Worm (Caenorhabditis elegans) whole organism, L4 larva: ENCODE measurements around the gene acr-2.

ENCODE experiments used
- F26F4.8 ChIP-seq: fragments of 200-800 bp; sonication (Bioruptor generic); conservative IDR thresholded peaks from 2 replicates; pipeline ENCODE4 v1.3.6; 2022; ENCODE audit warnings: missing genetic modification characterization, missing compliant biosample characterization
- F44E2.7 ChIP-seq: fragments of 200-800 bp; sonication (Bioruptor generic); IDR thresholded peaks from 2 replicates; pipeline ENCODE4 v2.1.2; 2022; ENCODE audit warnings: missing genetic modification characterization, missing compliant biosample characterization
- arid-1 ChIP-seq: fragments of 200-800 bp; sonication (Bioruptor generic); conservative IDR thresholded peaks from 2 replicates; pipeline ENCODE4 v1.3.6; 2022; ENCODE audit warnings: missing genetic modification reagents, missing genetic modification characterization, missing compliant biosample characterization
- attf-4 ChIP-seq: sonication (generic microtip); optimal IDR thresholded peaks from 3 replicates; lab custom pipeline; 2017; ENCODE audit warnings: missing biosample characterization, missing genetic modification characterization
- ceh-62 ChIP-seq: sonication (generic microtip); optimal IDR thresholded peaks from 2 replicates; lab custom pipeline; 2017; ENCODE audit warnings: missing biosample characterization, missing genetic modification characterization
- ceh-82 ChIP-seq: sonication (generic microtip); optimal IDR thresholded peaks from 2 replicates; lab custom pipeline; 2017; ENCODE audit warnings: missing biosample characterization, missing genetic modification characterization
- daf-16 ChIP-seq, 3 experiments: sonication (generic microtip); optimal IDR thresholded peaks; 2 replicates each; lab custom pipeline; 2016 to 2017; ENCODE audit warnings: missing genetic modification characterization in 3 of 3, missing genetic modification reagents in 3 of 3, mild to moderate bottlenecking in 2 of 3, missing compliant biosample characterization in 2 of 3, missing biosample characterization in 1 of 3, moderate library complexity in 1 of 3
- daf-19 ChIP-seq: fragments of 200-800 bp; sonication (Bioruptor generic); conservative IDR thresholded peaks from 2 replicates; pipeline ENCODE4 v1.3.6; 2022; ENCODE audit warnings: missing genetic modification characterization, missing compliant biosample characterization
- dmd-6 ChIP-seq: fragments of 200-800 bp; sonication (Bioruptor generic); IDR thresholded peaks from 2 replicates; pipeline ENCODE4 v1.3.6; 2022; ENCODE audit warnings: missing genetic modification reagents, missing genetic modification characterization, missing compliant biosample characterization
- dmd-9 ChIP-seq: fragments of 200-800 bp; sonication (Bioruptor generic); IDR thresholded peaks from 2 replicates; pipeline ENCODE4 v1.3.6; 2022; ENCODE audit warnings: missing genetic modification reagents, missing genetic modification characterization, missing compliant biosample characterization
- duxl-1 ChIP-seq: sonication (generic microtip); optimal IDR thresholded peaks from 2 replicates; lab custom pipeline; 2016; ENCODE audit warnings: mild to moderate bottlenecking, missing genetic modification characterization, moderate library complexity, missing compliant biosample characterization; ENCODE audit not compliant: poor library complexity
- dve-1 ChIP-seq: sonication (generic microtip); optimal IDR thresholded peaks from 2 replicates; lab custom pipeline; 2017; ENCODE audit warnings: antibody characterized with exemption, mild to moderate bottlenecking, missing genetic modification characterization, missing compliant biosample characterization; ENCODE audit not compliant: insufficient read depth
- egl-43 ChIP-seq: fragments of 200-800 bp; sonication (Bioruptor generic); IDR thresholded peaks from 2 replicates; pipeline ENCODE4 v1.3.6; 2022; ENCODE audit warnings: missing genetic modification reagents, missing genetic modification characterization, missing compliant biosample characterization
- hif-1 ChIP-seq, 2 experiments: sonication (generic microtip); optimal IDR thresholded peaks; 2 replicates each; lab custom pipeline; 2016 to 2017; ENCODE audit warnings: missing compliant biosample characterization in 2 of 2, missing genetic modification characterization in 2 of 2, missing genetic modification reagents in 2 of 2, missing genotype in 2 of 2, mild to moderate bottlenecking in 1 of 2
- hlh-11 ChIP-seq: fragments of 200-800 bp; sonication (Bioruptor generic); optimal IDR thresholded peaks from 2 replicates; lab custom pipeline; 2018; ENCODE audit warnings: mild to moderate bottlenecking, missing genetic modification characterization, missing compliant biosample characterization
- hlh-30 ChIP-seq: sonication (generic microtip); optimal IDR thresholded peaks from 2 replicates; lab custom pipeline; 2017; ENCODE audit warnings: antibody characterized with exemption, mild to moderate bottlenecking, missing genetic modification characterization, missing compliant biosample characterization; ENCODE audit not compliant: insufficient read depth
- lin-13 ChIP-seq: fragments of 150-350 bp; optimal IDR thresholded peaks from 2 replicates; lab custom pipeline; 2014; ENCODE audit warnings: missing biosample characterization, missing genetic modification reagents, missing genetic modification characterization
- lin-38 ChIP-seq: fragments of 200-800 bp; sonication (Bioruptor generic); IDR thresholded peaks from 2 replicates; pipeline ENCODE4 v1.3.6; 2022; ENCODE audit warnings: missing genetic modification reagents, missing genetic modification characterization, missing compliant biosample characterization
- lin-39 ChIP-seq: fragments of 150-350 bp; optimal IDR thresholded peaks from 2 replicates; lab custom pipeline; 2014; ENCODE audit warnings: missing biosample characterization, missing genetic modification reagents, missing genetic modification characterization
- lsy-2 ChIP-seq, 2 experiments: fragments of 150-350 bp in 1 of 2; sonication (generic microtip) in 1 of 2; optimal IDR thresholded peaks; 2 replicates each; lab custom pipeline; 2014 to 2017; ENCODE audit warnings: missing biosample characterization in 2 of 2, missing genetic modification characterization in 2 of 2
- mdl-1 ChIP-seq, 2 experiments: fragments of 150-350 bp in 1 of 2; sonication (generic microtip) in 1 of 2; optimal IDR thresholded peaks; 2 replicates each; lab custom pipeline; 2014 to 2017; ENCODE audit warnings: missing biosample characterization in 2 of 2, missing genetic modification characterization in 2 of 2
- mdt-29 ChIP-seq: fragments of 200-800 bp; sonication (Bioruptor generic); IDR thresholded peaks from 2 replicates; pipeline ENCODE4 v1.3.6; 2022; ENCODE audit warnings: missing genetic modification reagents, missing genetic modification characterization, missing compliant biosample characterization
- mep-1 ChIP-seq: fragments of 150-350 bp; sonication (generic microtip); optimal IDR thresholded peaks from 3 replicates; lab custom pipeline; 2014; ENCODE audit warnings: missing biosample characterization, missing genetic modification characterization
- mes-2 ChIP-seq: sonication (generic microtip); optimal IDR thresholded peaks from 2 replicates; lab custom pipeline; 2016; ENCODE audit warnings: missing genotype, mild to moderate bottlenecking, missing genetic modification characterization, missing compliant biosample characterization; ENCODE audit not compliant: poor library complexity, severe bottlenecking
- mxl-2 ChIP-seq: fragments of 200-800 bp; sonication (Bioruptor generic); conservative IDR thresholded peaks from 2 replicates; pipeline ENCODE4 v1.3.6; 2022; ENCODE audit warnings: missing genetic modification reagents, missing genetic modification characterization, missing compliant biosample characterization
- nhr-11 ChIP-seq: fragments of 150-350 bp; optimal IDR thresholded peaks from 2 replicates; lab custom pipeline; 2014; ENCODE audit warnings: missing biosample characterization, missing genetic modification characterization
- nhr-28 ChIP-seq: fragments of 150-350 bp; optimal IDR thresholded peaks from 2 replicates; lab custom pipeline; 2014; ENCODE audit warnings: missing biosample characterization, missing genetic modification characterization
- nhr-41 ChIP-seq: fragments of 200-800 bp; sonication (Bioruptor generic); IDR thresholded peaks from 2 replicates; pipeline ENCODE4 v1.3.6; 2022; ENCODE audit warnings: missing genetic modification reagents, missing genetic modification characterization, missing compliant biosample characterization
- pha-4 ChIP-seq, 2 experiments: fragments of 150-350 bp in 1 of 2; fragments of 200-800 bp in 1 of 2; sonication (Bioruptor generic) in 1 of 2; IDR thresholded peaks in 1 of 2; optimal IDR thresholded peaks in 1 of 2; 2 replicates each; pipeline versions ENCODE4 v1.3.6 to Lab custom; 2014 to 2022; ENCODE audit warnings: missing genetic modification characterization in 2 of 2, missing genetic modification reagents in 2 of 2, missing biosample characterization in 1 of 2, missing compliant biosample characterization in 1 of 2
- pqm-1 ChIP-seq: sonication (generic microtip); optimal IDR thresholded peaks from 2 replicates; lab custom pipeline; 2017; ENCODE audit warnings: missing biosample characterization, missing genetic modification characterization
- saeg-2 ChIP-seq: fragments of 200-800 bp; sonication (Bioruptor generic); IDR thresholded peaks from 2 replicates; pipeline ENCODE4 v1.3.6; 2022; ENCODE audit warnings: missing genetic modification reagents, missing genetic modification characterization, missing compliant biosample characterization
- sdz-12 ChIP-seq: fragments of 200-800 bp; sonication (Bioruptor generic); optimal IDR thresholded peaks from 2 replicates; lab custom pipeline; 2018; ENCODE audit warnings: mild to moderate bottlenecking, missing genetic modification characterization, missing compliant biosample characterization
- set-16 ChIP-seq: fragments of 200-800 bp; sonication (Bioruptor generic); IDR thresholded peaks from 2 replicates; pipeline ENCODE4 v1.3.6; 2022; ENCODE audit warnings: missing genetic modification reagents, missing genetic modification characterization, missing compliant biosample characterization
- snpc-1.2 ChIP-seq: fragments of 200-800 bp; sonication (Bioruptor generic); IDR thresholded peaks from 2 replicates; pipeline ENCODE4 v1.3.6; 2022; ENCODE audit warnings: missing genetic modification reagents, missing genetic modification characterization, missing compliant biosample characterization
- tag-97 ChIP-seq: fragments of 200-800 bp; sonication (Bioruptor generic); IDR thresholded peaks from 2 replicates; pipeline ENCODE4 v1.3.6; 2022; ENCODE audit warnings: missing genetic modification characterization, missing compliant biosample characterization
- tra-1 ChIP-seq: fragments of 200-800 bp; sonication (Bioruptor generic); IDR thresholded peaks from 2 replicates; pipeline ENCODE4 v1.3.6; 2022; ENCODE audit warnings: missing genetic modification reagents, missing genetic modification characterization, missing compliant biosample characterization
- unc-62 ChIP-seq, 3 experiments: fragments of 150-350 bp in 1 of 3; sonication (generic microtip); optimal IDR thresholded peaks in 2 of 3; peaks in 1 of 3; 1 replicate in 1 of 3; 2 replicates in 2 of 3; lab custom pipeline; 2014 to 2017; ENCODE audit warnings: missing biosample characterization in 3 of 3, missing genetic modification characterization in 3 of 3, missing genetic modification reagents in 3 of 3, missing genotype in 1 of 3
- vab-7 ChIP-seq: fragments of 200-800 bp; sonication (Bioruptor generic); IDR thresholded peaks from 2 replicates; pipeline ENCODE4 v1.3.6; 2022; ENCODE audit warnings: missing genetic modification reagents, missing genetic modification characterization, missing compliant biosample characterization
- zfp-2 ChIP-seq: sonication (generic microtip); optimal IDR thresholded peaks from 2 replicates; lab custom pipeline; 2016; ENCODE audit warnings: mild to moderate bottlenecking, missing genetic modification characterization, missing compliant biosample characterization
- ztf-7 ChIP-seq: fragments of 150-350 bp; optimal IDR thresholded peaks from 2 replicates; lab custom pipeline; 2014; ENCODE audit warnings: missing biosample characterization, missing genetic modification characterization

The acr-2 gene

ce11 chrX:6667468-6667867, 34.9 kb upstream of the acr-2 start:
- peak; percentile 54 for TF ChIP-seq dve-1 (tag; lab: Kevin White, UChicago)
- no peak for TF ChIP-seq lin-13 (GFP tag; lab: Kevin White, UChicago)
- peak; percentile 75 for TF ChIP-seq nhr-28 (tag; lab: Kevin White, UChicago)
- no peak for TF ChIP-seq ztf-7
- TF ChIP-seq dmd-6, result peak; percentile 66
- no peak for TF ChIP-seq set-16 (GFP tag; lab: Robert Waterston, UW)
- peak; percentile 65 for TF ChIP-seq hlh-11 (tag; lab: Kevin White, UChicago)
- TF ChIP-seq daf-16 (GFP tag; optimal IDR thresholded peaks at IDR 0.05; lab: Kevin White, UChicago), result no peak
- TF ChIP-seq daf-16 (tag; optimal IDR thresholded peaks at IDR 0.05; lab: Kevin White, UChicago), result peak; percentile 91
- peak; percentile 85 for TF ChIP-seq pqm-1 (tag; lab: Kevin White, UChicago)
- TF ChIP-seq pha-4 (GFP tag; IDR thresholded peaks at IDR 0.05; lab: Robert Waterston, UW), result no peak
- TF ChIP-seq pha-4 (tag; optimal IDR thresholded peaks at IDR 0.05; lab: Kevin White, UChicago), result no peak
- TF ChIP-seq egl-43, result no peak
- TF ChIP-seq nhr-41 (GFP tag; lab: Robert Waterston, UW), result no peak
- TF ChIP-seq, all 104 proteins: peak for 6

DNA sequence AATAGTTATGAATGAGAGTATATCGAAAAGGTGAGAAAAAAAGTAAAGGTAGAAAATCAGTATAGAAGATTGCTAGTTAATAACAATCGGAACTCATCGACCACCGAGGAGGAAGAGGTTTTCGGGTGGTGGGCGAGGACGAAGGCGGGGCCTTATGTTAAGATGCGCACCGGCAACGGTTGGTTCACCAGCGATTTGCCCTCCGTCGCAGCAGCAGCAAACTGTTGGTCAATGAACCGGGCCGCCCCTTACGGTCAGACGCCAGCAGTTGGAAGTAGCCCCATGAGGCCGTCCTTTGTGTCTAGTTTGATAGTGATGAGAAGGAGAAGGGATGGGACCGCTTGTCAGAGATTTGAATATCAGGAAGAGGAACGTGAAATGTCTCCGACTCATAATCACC, 33.4 kb upstream of the acr-2 start, which contains the start of gene nhr-137:
nhr-137 (minus strand) TSS at position 101 of the 400 bp plus-strand sequence.
- TF ChIP-seq tra-1 (GFP tag; lab: Robert Waterston, UW) (no peak), dmd-9 (GFP tag; lab: Robert Waterston, UW) (no peak), saeg-2 (GFP tag; lab: Robert Waterston, UW) (no peak), set-16 (GFP tag; lab: Robert Waterston, UW) (peak; percentile 74), F26F4.8 (GFP tag; lab: Robert Waterston, UW) (0 out of 2 replicates have a peak, but pooled peaks have one; percentile 11), mes-2 (tag; lab: Kevin White, UChicago) (no peak)

DNA sequence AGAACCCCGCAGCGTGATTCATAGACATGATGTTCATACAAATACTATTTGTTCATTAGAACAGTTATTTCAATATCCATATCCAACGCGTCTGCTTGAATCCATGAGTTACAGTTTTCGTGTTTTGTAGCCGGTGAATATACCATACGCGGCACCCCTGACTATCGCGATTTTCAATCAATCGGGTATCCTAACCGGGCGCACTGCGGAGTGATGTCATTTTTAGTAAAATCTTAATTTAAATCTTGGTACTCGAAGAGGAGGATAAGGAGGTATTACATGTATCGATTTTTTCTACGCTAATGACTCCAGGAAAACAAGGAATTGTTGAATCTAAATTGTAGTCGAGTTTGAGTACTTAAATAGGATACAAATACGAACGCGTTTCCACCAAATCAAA, 33.0 kb upstream of the acr-2 start:
- TF ChIP-seq hif-1 (tag; optimal IDR thresholded peaks at IDR 0.05; lab: Kevin White, UChicago), result no peak
- TF ChIP-seq lin-39 (tag; lab: Kevin White, UChicago), result no peak
- TF ChIP-seq zfp-2 (tag; lab: Kevin White, UChicago), result no peak
- TF ChIP-seq hlh-11 (tag; lab: Kevin White, UChicago), result no peak
- TF ChIP-seq tag-97 (GFP tag; lab: Robert Waterston, UW), result no peak
- TF ChIP-seq arid-1 (GFP tag; lab: Robert Waterston, UW), result no peak
- no peak for TF ChIP-seq daf-16 (GFP tag; optimal IDR thresholded peaks at IDR 0.05; lab: Kevin White, UChicago)
- no peak for TF ChIP-seq daf-16 (tag; optimal IDR thresholded peaks at IDR 0.05; lab: Kevin White, UChicago)
- no peak for TF ChIP-seq mdt-29 (GFP tag; lab: Robert Waterston, UW)
- no peak for TF ChIP-seq snpc-1.2 (GFP tag; lab: Robert Waterston, UW)

ce11 chrX:6671717-6672116, 30.6 kb upstream of the acr-2 start:
- TF ChIP-seq mxl-2 (GFP tag; lab: Robert Waterston, UW) (no peak), ceh-82 (no peak), mep-1 (tag; lab: Kevin White, UChicago) (no peak), pha-4 (GFP tag; IDR thresholded peaks at IDR 0.05; lab: Robert Waterston, UW) (no peak), pha-4 (tag; optimal IDR thresholded peaks at IDR 0.05; lab: Kevin White, UChicago) (no peak), vab-7 (GFP tag; lab: Robert Waterston, UW) (no peak), unc-62 (GFP tag; optimal IDR thresholded peaks at IDR 0.05 in 1 of 2; lab: Kevin White, UChicago) (peak in 1 of 2 experiments; percentile 92), unc-62 (tag; optimal IDR thresholded peaks at IDR 0.05; lab: Kevin White, UChicago) (no peak), nhr-11 (no peak), egl-43 (no peak)

DNA sequence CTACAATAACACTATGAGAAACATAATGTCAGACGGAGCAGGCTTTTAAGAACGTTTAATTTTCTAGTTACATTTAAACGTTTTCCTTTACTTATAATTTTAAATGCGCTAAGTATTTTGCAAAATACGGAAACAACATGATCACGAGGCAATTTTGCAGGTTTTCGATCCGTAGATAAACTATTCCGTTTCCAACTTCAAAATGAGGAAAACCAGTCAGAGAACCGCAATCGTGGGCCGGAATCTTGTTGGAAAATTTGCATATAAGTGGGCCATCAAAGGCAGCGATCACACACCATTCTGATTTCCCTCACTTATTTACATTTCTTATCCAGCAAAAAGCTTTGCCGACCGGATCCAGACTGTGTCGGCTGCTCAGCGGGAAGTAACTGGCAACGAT, 29.8 kb upstream of the acr-2 start, which contains the start of gene col-172:
col-172 (plus strand) TSS at position 301 of the 400 bp plus-strand sequence.
- TF ChIP-seq lsy-2 (tag; optimal IDR thresholded peaks at IDR 0.05; lab: Kevin White, UChicago), result no peak
- TF ChIP-seq egl-43, result no peak
- no peak for TF ChIP-seq F26F4.8 (GFP tag; lab: Robert Waterston, UW)
- TF ChIP-seq hlh-30 (tag; lab: Kevin White, UChicago), result no peak
- TF ChIP-seq ceh-62 (tag; lab: Kevin White, UChicago), result no peak
- TF ChIP-seq F44E2.7 (GFP tag; lab: Robert Waterston, UW), result no peak
- TF ChIP-seq attf-4 (tag; lab: Kevin White, UChicago), result no peak
- TF ChIP-seq mdl-1 (tag; optimal IDR thresholded peaks at IDR 0.05; lab: Kevin White, UChicago), result no peak
- no peak for TF ChIP-seq duxl-1
- TF ChIP-seq dmd-6, result no peak
- no peak for TF ChIP-seq daf-16 (GFP tag; optimal IDR thresholded peaks at IDR 0.05; lab: Kevin White, UChicago)
- no peak for TF ChIP-seq daf-16 (tag; optimal IDR thresholded peaks at IDR 0.05; lab: Kevin White, UChicago)
- TF ChIP-seq sdz-12 (GFP tag; lab: Kevin White, UChicago), result no peak
- TF ChIP-seq lin-38 (GFP tag; lab: Robert Waterston, UW), result no peak
- no peak for TF ChIP-seq daf-19 (GFP tag; lab: Robert Waterston, UW)
